In the genomic region with DNA sequence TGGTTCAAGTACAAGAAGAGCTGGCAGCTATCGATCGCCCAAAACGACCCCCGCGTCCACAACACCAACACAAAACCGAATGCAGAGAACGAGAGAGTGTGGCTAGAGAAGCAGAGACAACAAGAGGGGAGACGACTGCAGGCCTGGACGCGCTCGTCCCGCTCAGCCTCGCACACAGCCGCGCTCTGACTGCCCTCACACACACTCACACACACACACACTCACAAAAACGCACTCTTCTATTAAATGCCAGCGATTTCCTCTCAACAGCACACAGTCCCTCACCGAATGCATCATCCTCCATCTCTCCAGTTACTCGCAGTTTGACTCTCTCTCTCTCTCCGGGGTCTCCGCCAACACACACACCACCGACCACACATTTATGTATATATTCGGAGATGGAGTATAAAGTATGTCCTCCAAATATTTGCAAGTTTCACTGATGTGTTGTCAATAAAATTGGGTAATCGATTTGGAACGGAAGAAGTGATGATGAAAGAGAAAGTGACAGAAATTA, we compare ENCODE assay signal across 5 worm cellular contexts.
TF ChIP-seq lines count a peak whose summit lies in the region.

No protein-coding gene starts in this region.

TF ChIP-seq in whole organism, L1 larva, 84 proteins besides CTCF, POLR2A, EP300 and RAD21 (continues in another document):
- peak; percentile 64 to 72 for TF ChIP-seq efl-1 (optimal IDR thresholded peaks at IDR 0.05; lab: Kevin White, UChicago)
- TF ChIP-seq efl-1 (GFP tag; optimal IDR thresholded peaks at IDR 0.05 in 1 of 2; lab: Kevin White, UChicago): peak; percentile 34 to 93
- no peak for TF ChIP-seq ets-5 (GFP tag; IDR thresholded peaks at IDR 0.05; lab: Robert Waterston, UW)
- TF ChIP-seq ceh-82 (tag; optimal IDR thresholded peaks at IDR 0.05; lab: Kevin White, UChicago): peak; percentile 86 to 92 (median 87)
- no peak for TF ChIP-seq unc-98 (GFP tag; IDR thresholded peaks at IDR 0.05; lab: Robert Waterston, UW)
- TF ChIP-seq aha-1 (tag; optimal IDR thresholded peaks at IDR 0.05; lab: Kevin White, UChicago): no peak
- TF ChIP-seq nhr-47 (tag; optimal IDR thresholded peaks at IDR 0.05; lab: Kevin White, UChicago): peak; percentile 91
- TF ChIP-seq swsn-7 (tag; optimal IDR thresholded peaks at IDR 0.05; lab: Kevin White, UChicago): peak; percentile 93
- peak; percentile 92 for TF ChIP-seq fkh-10 (GFP tag; optimal IDR thresholded peaks at IDR 0.05; lab: Kevin White, UChicago)
- TF ChIP-seq unc-30 (tag; optimal IDR thresholded peaks at IDR 0.05; lab: Kevin White, UChicago): no peak
- peak; percentile 60 for TF ChIP-seq elt-2 (tag; optimal IDR thresholded peaks at IDR 0.05; lab: Kevin White, UChicago)
- TF ChIP-seq nhr-11 (tag; optimal IDR thresholded peaks at IDR 0.05; lab: Kevin White, UChicago): peak; percentile 12
- peak; percentile 27 for TF ChIP-seq sox-4 (tag; optimal IDR thresholded peaks at IDR 0.05; lab: Kevin White, UChicago)
- peak; percentile 14 for TF ChIP-seq fkh-4 (tag; optimal IDR thresholded peaks at IDR 0.05; lab: Kevin White, UChicago; ENCODE audit: borderline replicate concordance)
- peak; percentile 96 for TF ChIP-seq jun-1 (tag; optimal IDR thresholded peaks at IDR 0.05; lab: Kevin White, UChicago)
- no peak for TF ChIP-seq lin-39 (tag; optimal IDR thresholded peaks at IDR 0.05; lab: Kevin White, UChicago)
- TF ChIP-seq nhr-77 (tag; optimal IDR thresholded peaks at IDR 0.05; lab: Kevin White, UChicago): peak; percentile 91

TF ChIP-seq in whole organism, L3 larva, 47 proteins besides CTCF, POLR2A, EP300 and RAD21 (continues in another document):
- TF ChIP-seq nhr-23 (tag; optimal IDR thresholded peaks at IDR 0.05; lab: Kevin White, UChicago) (peak; percentile 79), egl-5 (tag; optimal IDR thresholded peaks at IDR 0.05; lab: Kevin White, UChicago) (peak; percentile 78), lin-39 (tag; optimal IDR thresholded peaks at IDR 0.05; lab: Kevin White, UChicago) (peak; percentile 99), unc-62 (GFP tag; optimal IDR thresholded peaks at IDR 0.05; lab: Kevin White, UChicago) (peak; percentile 90), pqm-1 (tag; optimal IDR thresholded peaks at IDR 0.05; lab: Kevin White, UChicago) (peak; percentile 72), elt-3 (tag; optimal IDR thresholded peaks at IDR 0.05; lab: Kevin White, UChicago) (peak in 1 of 3 experiments; percentile 4), nhr-67 (tag; optimal IDR thresholded peaks at IDR 0.05; lab: Kevin White, UChicago) (no peak), nfya-1 (tag; optimal IDR thresholded peaks at IDR 0.05; lab: Kevin White, UChicago; ENCODE audit: insufficient read depth) (peak; percentile 92), elt-1 (tag; optimal IDR thresholded peaks at IDR 0.05; lab: Kevin White, UChicago) (peak; percentile 78), fkh-2 (tag; optimal IDR thresholded peaks at IDR 0.05; lab: Kevin White, UChicago) (peak; percentile 28), mdl-1 (tag; optimal IDR thresholded peaks at IDR 0.05; lab: Kevin White, UChicago) (peak; percentile 54), aly-2 (tag; optimal IDR thresholded peaks at IDR 0.05; lab: Kevin White, UChicago) (peak; percentile 11), snpc-4 (tag; optimal IDR thresholded peaks at IDR 0.05; lab: Kevin White, UChicago) (peak; percentile 51), ztf-11 (tag; optimal IDR thresholded peaks at IDR 0.05; lab: Kevin White, UChicago) (no peak), nhr-76 (tag; optimal IDR thresholded peaks at IDR 0.05; lab: Kevin White, UChicago) (no peak), R02D3.7 (tag; optimal IDR thresholded peaks at IDR 0.05; lab: Kevin White, UChicago) (peak; percentile 43), lin-15B (tag; optimal IDR thresholded peaks at IDR 0.05; lab: Kevin White, UChicago) (peak; percentile 65)

TF ChIP-seq in whole organism, early embryonic, 17 proteins besides CTCF, POLR2A, EP300 and RAD21:
- TF ChIP-seq tbx-37 (GFP tag; conservative IDR thresholded peaks at IDR 0.05; lab: Robert Waterston, UW) (no peak; the same call in 1 of the 2 replicates), hmbx-1 (tag; optimal IDR thresholded peaks at IDR 0.05; lab: Kevin White, UChicago) (no peak), hnd-1 (tag; optimal IDR thresholded peaks at IDR 0.05; lab: Kevin White, UChicago) (no peak), hmg-4 (GFP tag; optimal IDR thresholded peaks at IDR 0.05; lab: Kevin White, UChicago) (peak; percentile 96), F13C5.2 (tag; optimal IDR thresholded peaks at IDR 0.05; lab: Kevin White, UChicago) (peak; percentile 90), ama-1 (optimal IDR thresholded peaks at IDR 0.05; lab: Kevin White, UChicago) (no peak), ceh-13 (GFP tag; optimal IDR thresholded peaks at IDR 0.05; lab: Kevin White, UChicago) (no peak), ets-7 (tag; optimal IDR thresholded peaks at IDR 0.05; lab: Kevin White, UChicago) (peak; percentile 26), pes-1 (GFP tag; IDR thresholded peaks at IDR 0.05; lab: Robert Waterston, UW) (0 out of 2 replicates have a peak, but pooled peaks have one; percentile 21), ceh-36 (tag; optimal IDR thresholded peaks at IDR 0.05; lab: Kevin White, UChicago) (no peak), aly-1 (tag; optimal IDR thresholded peaks at IDR 0.05; lab: Kevin White, UChicago) (peak; percentile 80), tra-4 (tag; optimal IDR thresholded peaks at IDR 0.05; lab: Kevin White, UChicago) (no peak), tbx-11 (GFP tag; IDR thresholded peaks at IDR 0.05; lab: Robert Waterston, UW) (no peak), flt-1 (GFP tag; IDR thresholded peaks at IDR 0.05; lab: Robert Waterston, UW) (no peak), scrt-1 (GFP tag; IDR thresholded peaks at IDR 0.05; lab: Robert Waterston, UW) (peak; percentile 32; the same call in 1 of the 2 replicates), B0310.2 (tag; optimal IDR thresholded peaks at IDR 0.05; lab: Kevin White, UChicago) (peak; percentile 62), sea-1 (GFP tag; conservative IDR thresholded peaks at IDR 0.05; lab: Robert Waterston, UW) (peak; percentile 59; the same call in 1 of the 2 replicates)

TF ChIP-seq in whole organism, midembryonic, 9 proteins besides CTCF, POLR2A, EP300 and RAD21:
- TF ChIP-seq tab-1 (GFP tag; IDR thresholded peaks at IDR 0.05; lab: Robert Waterston, UW): peak; percentile 78
- TF ChIP-seq cog-1 (tag; optimal IDR thresholded peaks at IDR 0.05; lab: Kevin White, UChicago): peak; percentile 81
- TF ChIP-seq T22C8.4 (GFP tag; IDR thresholded peaks at IDR 0.05; lab: Robert Waterston, UW): peak; percentile 48; the same call in 1 of the 2 replicates
- no peak for TF ChIP-seq ref-1 (GFP tag; conservative IDR thresholded peaks at IDR 0.05; lab: Robert Waterston, UW)
- TF ChIP-seq flt-1 (GFP tag; IDR thresholded peaks at IDR 0.05; lab: Robert Waterston, UW): peak; percentile 88
- no peak; the same call in 1 of the 2 replicates for TF ChIP-seq klf-2 (GFP tag; conservative IDR thresholded peaks at IDR 0.05; lab: Robert Waterston, UW)
- 0 out of 2 replicates have a peak, but pooled peaks have one; percentile 61 for TF ChIP-seq ztf-23 (GFP tag; IDR thresholded peaks at IDR 0.05; lab: Robert Waterston, UW)
TF ChIP-seq in whole organism, midembryonic: peak in this region for 5.

TF ChIP-seq in whole organism, young adult, 124 proteins besides CTCF, POLR2A, EP300 and RAD21 (continues in another document):
- TF ChIP-seq madf-10 (tag; optimal IDR thresholded peaks at IDR 0.05; lab: Kevin White, UChicago): peak; percentile 85
- peak; percentile 94 for TF ChIP-seq dox-1 (GFP tag; IDR thresholded peaks at IDR 0.05; lab: Robert Waterston, UW)
- peak; percentile 87 for TF ChIP-seq pbrm-1 (GFP tag; IDR thresholded peaks at IDR 0.05; lab: Robert Waterston, UW)
- TF ChIP-seq K12H6.12 (tag; optimal IDR thresholded peaks at IDR 0.05; lab: Kevin White, UChicago): peak; percentile 95
- TF ChIP-seq F52B5.7 (tag; optimal IDR thresholded peaks at IDR 0.05; lab: Kevin White, UChicago): peak; percentile 49
- TF ChIP-seq somi-1 (GFP tag; optimal IDR thresholded peaks at IDR 0.05; lab: Kevin White, UChicago): peak; percentile 68
- no peak for TF ChIP-seq rec-8 (tag; optimal IDR thresholded peaks at IDR 0.05; lab: Kevin White, UChicago)
- TF ChIP-seq lir-1 (GFP tag; conservative IDR thresholded peaks at IDR 0.05; lab: Robert Waterston, UW): peak; percentile 99
- TF ChIP-seq repo-1 (tag; optimal IDR thresholded peaks at IDR 0.05; lab: Kevin White, UChicago): peak; percentile 83
- no peak for TF ChIP-seq F10E7.11 (tag; optimal IDR thresholded peaks at IDR 0.05; lab: Kevin White, UChicago)
- peak; percentile 33 for TF ChIP-seq unc-62 (GFP tag; optimal IDR thresholded peaks at IDR 0.05; lab: Kevin White, UChicago)
- TF ChIP-seq athp-1 (tag; optimal IDR thresholded peaks at IDR 0.05; lab: Kevin White, UChicago): peak; percentile 33
- TF ChIP-seq lin-40 (tag; optimal IDR thresholded peaks at IDR 0.05; lab: Kevin White, UChicago): peak; percentile 93
- peak; percentile 54 for TF ChIP-seq lin-54 (GFP tag; optimal IDR thresholded peaks at IDR 0.05; lab: Kevin White, UChicago)
- peak; percentile 58; the same call in 1 of the 2 replicates for TF ChIP-seq cebp-1 (GFP tag; IDR thresholded peaks at IDR 0.05; lab: Robert Waterston, UW)
- peak; percentile 92 for TF ChIP-seq cebp-1 (tag; optimal IDR thresholded peaks at IDR 0.05; lab: Kevin White, UChicago)
- TF ChIP-seq mcd-1 (GFP tag; IDR thresholded peaks at IDR 0.05; lab: Robert Waterston, UW): peak; percentile 82
- TF ChIP-seq bed-1 (GFP tag; IDR thresholded peaks at IDR 0.05; lab: Robert Waterston, UW): no peak
- peak; percentile 61; the same call in 1 of the 2 replicates for TF ChIP-seq bed-2 (GFP tag; IDR thresholded peaks at IDR 0.05; lab: Robert Waterston, UW)
- TF ChIP-seq ztf-28 (GFP tag; IDR thresholded peaks at IDR 0.05; lab: Robert Waterston, UW): no peak
- TF ChIP-seq sea-2 (GFP tag; IDR thresholded peaks at IDR 0.05; lab: Robert Waterston, UW): no peak
- TF ChIP-seq Y56A3A.18 (GFP tag; IDR thresholded peaks at IDR 0.05; lab: Robert Waterston, UW): no peak
- no peak for TF ChIP-seq mxl-1 (tag; optimal IDR thresholded peaks at IDR 0.05; lab: Kevin White, UChicago)
- no peak for TF ChIP-seq efl-1 (GFP tag; optimal IDR thresholded peaks at IDR 0.05; lab: Kevin White, UChicago)
- peak; percentile 87 for TF ChIP-seq ztf-22 (GFP tag; optimal IDR thresholded peaks at IDR 0.05; lab: Kevin White, UChicago)
- no peak for TF ChIP-seq ama-1 (optimal IDR thresholded peaks at IDR 0.05; lab: Kevin White, UChicago)
- no peak for TF ChIP-seq ama-1 (GFP tag; optimal IDR thresholded peaks at IDR 0.05; lab: Kevin White, UChicago)
- TF ChIP-seq ztf-6 (GFP tag; IDR thresholded peaks at IDR 0.05; lab: Robert Waterston, UW): no peak
- TF ChIP-seq F23B12.7 (tag; optimal IDR thresholded peaks at IDR 0.05; lab: Kevin White, UChicago; ENCODE audit: insufficient read depth): no peak
- TF ChIP-seq ceh-79 (tag; optimal IDR thresholded peaks at IDR 0.05; lab: Kevin White, UChicago): peak; percentile 47
- TF ChIP-seq egl-18 (GFP tag; IDR thresholded peaks at IDR 0.05; lab: Robert Waterston, UW): no peak
- TF ChIP-seq F22D6.2 (tag; optimal IDR thresholded peaks at IDR 0.05; lab: Kevin White, UChicago): peak; percentile 29
- TF ChIP-seq sptf-2 (GFP tag; optimal IDR thresholded peaks at IDR 0.05; lab: Kevin White, UChicago): no peak

Comparison
In these comparisons a context has a peak if more than half of its experiments do, and no peak if none do; other contexts are left out.
1. Of the 8 proteins assayed by ChIP-seq in both whole organism, young adult and whole organism, L1 larva: peak only in whole organism, young adult: unc-62; only in whole organism, L1 larva: dpl-1, efl-1 and unc-130; in both: nhr-90 and snpc-4; in neither: 1; mixed calls (peak in some experiments, not most) for 1.